Fruit fly (Drosophila melanogaster) S2 (cell line): ENCODE measurements around the gene alien.

ENCODE experiments used
- CG8478 ChIP-seq: fragments of >200 bp; optimal IDR thresholded peaks from 2 replicates; lab custom pipeline; 2018
- CTCF ChIP-seq, 2 experiments: fragments of >200 bp; optimal IDR thresholded peaks; 2 replicates each; lab custom pipeline; 2018

Gene alien

DNA sequence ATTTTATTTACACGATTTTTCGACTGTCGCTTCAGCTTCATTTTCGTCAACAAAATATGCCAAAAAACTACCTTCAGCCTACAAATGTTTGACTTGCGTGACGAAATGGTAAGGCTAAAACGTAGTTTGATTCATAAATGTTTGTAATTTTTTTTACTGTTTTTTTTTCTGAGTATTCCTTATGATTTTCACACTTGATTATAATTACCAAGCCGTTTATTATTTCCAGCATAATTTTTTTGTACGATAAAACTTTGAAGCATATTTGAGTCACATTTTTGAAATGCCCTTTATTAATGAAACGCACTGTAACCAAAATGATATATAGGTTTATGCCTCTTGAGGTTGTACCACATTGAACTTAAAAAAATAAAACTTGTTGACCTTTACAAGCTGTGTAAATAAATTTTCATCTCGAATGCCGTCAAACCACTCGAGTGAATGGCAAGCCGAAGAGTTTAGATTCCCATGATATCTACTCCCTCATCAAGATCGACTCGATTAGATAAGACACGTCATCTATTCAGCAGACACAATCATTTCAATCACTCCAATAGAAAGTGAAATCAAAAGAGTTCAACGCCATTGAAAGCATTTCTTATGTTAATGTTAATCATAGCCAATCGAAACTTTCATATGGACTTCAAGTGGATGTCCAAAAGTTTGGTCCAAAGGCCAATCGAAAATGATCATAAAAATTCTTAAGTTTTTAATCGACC, 14.4 kb downstream of the alien start:
- TF ChIP-seq CG8478 (lab: Kevin White, UChicago) (no peak), CTCF (optimal IDR thresholded peaks at IDR 0.05; lab: Kevin White, UChicago) (no peak)

DNA sequence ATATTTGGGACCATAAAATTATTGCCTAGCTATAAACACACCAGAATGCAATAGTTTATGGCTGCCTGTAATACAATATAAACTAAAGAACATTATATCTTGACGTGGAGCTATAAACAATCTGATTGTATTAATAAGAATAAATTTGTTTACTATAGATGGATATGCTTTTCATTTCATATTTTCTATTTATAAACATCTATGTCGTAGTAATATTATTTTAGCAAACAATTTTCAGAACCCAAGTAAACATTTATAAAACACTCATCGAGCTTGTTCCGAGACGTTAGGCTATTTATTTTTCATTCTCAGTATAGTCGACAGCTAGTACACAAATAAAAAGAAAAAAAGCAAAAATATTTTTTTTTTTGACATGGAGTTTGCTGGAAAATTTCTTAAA, 16.8 kb downstream of the alien start, which contains the start of gene CG18662:
CG18662 (plus strand) TSS at position 301 of the 400 bp plus-strand sequence.
- TF ChIP-seq CTCF (optimal IDR thresholded peaks at IDR 0.05; lab: Kevin White, UChicago) (no peak), CG8478 (lab: Kevin White, UChicago) (no peak)

DNA sequence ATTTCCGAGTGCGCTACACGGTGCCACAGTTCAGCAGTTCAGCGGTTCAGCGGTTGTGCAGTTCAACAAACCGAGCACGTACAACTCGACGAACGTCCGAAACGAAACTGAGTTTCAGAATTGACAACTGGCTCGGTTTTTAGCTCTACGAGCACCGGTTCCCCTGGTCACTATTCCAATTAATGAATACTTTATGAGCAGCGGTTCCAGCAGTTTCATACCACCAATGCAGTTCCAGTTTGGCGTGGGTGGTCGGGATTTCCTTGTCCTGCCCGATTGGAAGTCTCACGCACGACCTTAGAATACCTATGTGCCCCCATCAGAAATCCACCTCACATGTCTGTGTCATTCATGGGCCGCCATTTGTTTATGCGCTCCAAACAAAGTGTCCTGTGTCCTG, 21.9 kb downstream of the alien start, which contains the start of gene CG9541:
CG9541 (minus strand) TSS at position 101 of the 400 bp plus-strand sequence.
- no peak for TF ChIP-seq CG8478 (lab: Kevin White, UChicago)
- no peak for TF ChIP-seq CTCF (optimal IDR thresholded peaks at IDR 0.05; lab: Kevin White, UChicago)

DNA sequence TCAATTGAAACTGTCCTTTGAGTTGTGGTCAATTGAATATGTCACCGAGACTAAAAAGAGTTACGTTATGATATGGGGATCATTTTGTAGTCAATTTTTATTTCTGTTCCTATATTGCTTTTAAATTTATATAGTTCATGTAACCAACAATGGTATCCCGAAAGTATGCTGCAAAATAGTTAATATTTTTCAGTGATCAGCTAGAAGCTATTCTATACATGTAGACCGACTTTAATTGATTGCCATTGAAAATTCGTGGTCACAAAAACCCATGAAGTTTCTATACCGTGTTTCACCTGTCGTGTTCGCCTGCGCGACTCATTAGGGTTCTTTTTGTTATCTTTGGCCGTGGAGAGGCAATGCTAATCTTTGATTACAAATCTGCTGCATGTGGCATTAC, 22.7 kb downstream of the alien start:
- no peak for TF ChIP-seq CTCF (optimal IDR thresholded peaks at IDR 0.05; lab: Kevin White, UChicago)
- TF ChIP-seq CG8478 (lab: Kevin White, UChicago): no peak

DNA sequence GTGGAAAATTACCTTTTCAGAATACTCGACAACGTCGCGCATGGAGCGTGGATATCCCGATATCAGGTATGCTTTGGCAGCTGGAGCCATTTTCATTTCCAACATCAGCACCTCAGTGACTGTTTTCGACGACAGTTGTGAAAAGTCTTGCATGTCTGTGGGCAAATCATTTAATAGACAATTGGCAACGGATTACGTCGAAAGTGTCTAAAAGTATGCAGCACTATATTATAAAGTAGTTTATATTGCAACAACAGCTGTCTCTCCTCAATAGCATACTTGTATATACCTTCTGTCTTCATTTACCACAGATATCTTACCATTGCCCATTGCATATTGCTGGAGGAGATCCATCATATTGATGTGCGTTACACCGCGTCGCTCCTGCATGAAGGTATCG, 24.3 kb downstream of the alien start:
- TF ChIP-seq CTCF (optimal IDR thresholded peaks at IDR 0.05; lab: Kevin White, UChicago) (no peak), CG8478 (lab: Kevin White, UChicago) (no peak)

DNA sequence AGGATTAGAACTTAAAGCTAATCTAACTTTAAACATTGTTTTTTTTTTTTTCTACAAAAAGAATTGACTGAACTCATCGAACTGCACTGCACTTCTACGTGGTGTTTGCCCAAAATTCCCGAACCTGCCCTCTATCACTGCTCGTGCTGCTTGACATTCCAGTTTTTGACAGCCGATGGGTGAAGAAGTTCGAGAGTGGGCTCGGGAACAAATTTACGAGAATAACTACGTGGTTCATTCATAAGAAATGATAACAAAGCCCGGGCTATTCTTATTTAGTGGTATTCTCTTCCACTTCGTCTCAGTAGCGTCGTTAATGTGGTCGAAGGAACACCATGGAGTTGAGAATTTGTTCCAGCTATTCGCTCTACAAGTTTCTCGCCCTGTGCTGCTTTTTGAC, 29.9 kb downstream of the alien start, which contains the start of gene CG18088:
CG18088 (plus strand) TSS at position 301 of the 400 bp plus-strand sequence.
- no peak for TF ChIP-seq CG8478 (lab: Kevin White, UChicago)

DNA sequence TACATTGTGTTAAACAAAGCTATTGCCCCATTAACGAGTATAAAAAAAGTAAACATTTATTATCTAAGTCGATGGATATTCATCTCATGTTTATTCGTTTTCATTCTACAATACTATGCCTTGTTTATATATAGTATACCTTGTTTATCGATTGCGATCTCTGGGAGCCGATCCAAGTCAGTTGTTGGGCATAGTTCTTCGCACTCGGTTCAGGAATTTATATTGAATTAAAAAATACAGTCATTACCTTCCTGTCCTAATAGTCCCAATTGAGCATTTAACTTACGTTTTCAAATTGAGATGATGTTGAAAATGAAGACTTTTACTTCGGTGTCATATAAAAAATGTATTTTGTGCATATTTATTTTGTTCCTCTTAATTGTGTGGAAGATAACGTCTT, 32.5 kb downstream of the alien start, which contains the start of gene CG32984:
CG32984 (plus strand) TSS at position 301 of the 400 bp plus-strand sequence.
- no peak for TF ChIP-seq CG8478 (lab: Kevin White, UChicago)
- TF ChIP-seq CTCF (optimal IDR thresholded peaks at IDR 0.05; lab: Kevin White, UChicago): no peak

DNA sequence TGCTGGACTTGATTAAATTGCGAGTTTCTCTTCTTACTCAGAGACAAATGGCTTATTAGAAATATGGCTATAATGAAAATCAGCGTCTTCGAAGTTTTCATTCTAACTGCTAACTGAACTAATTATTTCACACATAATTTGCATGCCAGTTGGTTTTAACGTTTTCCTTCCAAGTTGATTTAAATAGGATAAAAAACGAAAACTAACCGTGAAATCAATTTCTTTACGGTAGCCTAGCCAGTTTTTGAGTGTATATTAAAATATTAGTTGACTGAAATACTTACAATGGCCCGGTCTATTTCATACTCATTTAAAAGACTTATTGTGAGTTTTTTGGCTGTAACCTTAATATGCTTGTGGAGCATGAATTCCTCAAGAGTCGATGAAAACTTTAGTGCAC, 34.9 kb downstream of the alien start, which contains the start of the genes CG9525 and CG32985:
CG9525 (minus strand) TSS at position 101 of the 400 bp plus-strand sequence.
CG32985 (plus strand) TSS at position 280 of the 400 bp plus-strand sequence.
- TF ChIP-seq CG8478 (lab: Kevin White, UChicago) (no peak), CTCF (optimal IDR thresholded peaks at IDR 0.05; lab: Kevin White, UChicago) (no peak)

DNA sequence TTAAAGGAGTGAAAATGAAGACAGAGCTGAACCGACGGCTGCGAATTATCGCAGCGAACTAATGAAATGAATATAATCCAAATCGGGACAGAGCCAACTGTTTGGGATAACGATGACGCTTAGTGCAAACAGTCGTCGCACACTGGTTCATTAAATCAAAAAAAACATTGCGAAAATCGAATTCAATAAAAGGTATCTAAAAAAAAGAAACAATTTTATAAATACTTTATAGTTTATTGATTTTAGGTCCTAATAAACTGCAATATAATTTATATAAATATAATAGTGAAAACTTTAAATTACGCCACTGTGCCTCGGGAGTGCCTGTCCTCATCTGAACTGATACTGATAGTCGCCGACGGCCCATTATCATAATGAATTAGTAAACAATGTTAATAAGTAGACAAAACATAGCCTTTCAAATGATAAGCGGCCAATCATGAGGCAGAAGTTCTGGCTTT, 38.1 kb downstream of the alien start, which contains the start of gene CG31886:
CG31886 (minus strand) TSS at position 51 of the 461 bp plus-strand sequence.
- no peak for TF ChIP-seq CG8478 (lab: Kevin White, UChicago)
- no peak for TF ChIP-seq CTCF (optimal IDR thresholded peaks at IDR 0.05; lab: Kevin White, UChicago)

DNA sequence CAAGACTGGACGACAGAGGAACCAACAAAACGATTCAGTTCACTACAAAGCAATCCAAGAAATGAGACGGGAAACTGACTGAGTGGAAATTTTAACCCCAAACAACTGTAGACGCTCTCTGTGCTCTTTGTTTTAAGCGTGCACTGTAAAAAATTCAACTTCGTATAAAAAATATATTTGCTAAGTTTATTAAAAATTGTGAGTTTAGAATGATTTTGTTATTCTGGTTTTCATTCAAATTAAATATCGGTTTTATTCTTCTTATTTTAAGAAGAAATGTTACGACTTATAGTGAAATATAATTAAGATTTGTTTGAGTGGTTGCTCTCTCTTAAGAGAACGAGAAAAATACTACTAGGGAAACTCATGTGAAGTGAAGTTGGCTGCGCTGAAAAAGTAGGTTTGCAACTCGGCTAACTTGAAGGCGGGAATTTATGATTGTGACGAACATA, 39.1 kb downstream of the alien start:
- TF ChIP-seq CTCF (optimal IDR thresholded peaks at IDR 0.05; lab: Kevin White, UChicago): peak in 1 of 2 experiments; percentile 11
- no peak for TF ChIP-seq CG8478 (lab: Kevin White, UChicago)

DNA sequence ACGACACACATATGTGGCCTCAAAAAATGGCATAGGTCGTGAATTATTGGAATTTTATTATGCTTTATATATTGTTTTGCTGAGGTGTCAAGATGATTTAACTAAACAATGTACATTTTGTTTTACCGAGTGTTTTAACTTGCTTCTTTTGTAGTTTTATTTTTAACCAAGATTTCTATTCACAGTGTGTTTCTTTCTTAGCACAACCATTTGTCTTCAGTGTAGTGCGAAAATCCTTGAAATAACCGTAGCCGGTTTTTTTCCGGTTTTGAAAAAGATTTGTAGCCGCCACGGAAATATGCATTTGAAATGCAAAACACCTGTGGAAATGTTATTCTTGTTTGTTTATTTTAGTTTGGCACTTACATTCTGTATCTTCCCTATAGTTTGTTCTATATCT, 40.0 kb downstream of the alien start:
- TF ChIP-seq CTCF (optimal IDR thresholded peaks at IDR 0.05; lab: Kevin White, UChicago): no peak

DNA sequence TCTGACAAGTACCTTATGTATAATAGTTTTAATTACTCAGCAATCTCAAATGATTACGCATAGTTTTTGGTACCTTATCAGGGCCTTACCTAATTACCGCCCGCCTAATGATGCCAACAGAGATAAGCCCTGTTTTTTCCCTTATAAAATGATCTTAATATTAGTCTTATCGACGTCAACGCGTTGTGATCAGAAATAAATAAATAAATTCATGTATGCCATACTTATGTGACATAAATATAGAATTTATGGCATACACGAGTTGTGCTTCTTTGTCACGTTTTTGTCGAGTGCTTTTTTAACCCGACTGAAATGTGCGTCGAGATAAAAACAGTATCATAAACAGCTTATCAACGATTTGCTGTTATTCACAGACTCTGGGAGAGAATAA, 40.8 kb downstream of the alien start:
- TF ChIP-seq CG8478 (lab: Kevin White, UChicago) (no peak), CTCF (optimal IDR thresholded peaks at IDR 0.05; lab: Kevin White, UChicago) (no peak)

DNA sequence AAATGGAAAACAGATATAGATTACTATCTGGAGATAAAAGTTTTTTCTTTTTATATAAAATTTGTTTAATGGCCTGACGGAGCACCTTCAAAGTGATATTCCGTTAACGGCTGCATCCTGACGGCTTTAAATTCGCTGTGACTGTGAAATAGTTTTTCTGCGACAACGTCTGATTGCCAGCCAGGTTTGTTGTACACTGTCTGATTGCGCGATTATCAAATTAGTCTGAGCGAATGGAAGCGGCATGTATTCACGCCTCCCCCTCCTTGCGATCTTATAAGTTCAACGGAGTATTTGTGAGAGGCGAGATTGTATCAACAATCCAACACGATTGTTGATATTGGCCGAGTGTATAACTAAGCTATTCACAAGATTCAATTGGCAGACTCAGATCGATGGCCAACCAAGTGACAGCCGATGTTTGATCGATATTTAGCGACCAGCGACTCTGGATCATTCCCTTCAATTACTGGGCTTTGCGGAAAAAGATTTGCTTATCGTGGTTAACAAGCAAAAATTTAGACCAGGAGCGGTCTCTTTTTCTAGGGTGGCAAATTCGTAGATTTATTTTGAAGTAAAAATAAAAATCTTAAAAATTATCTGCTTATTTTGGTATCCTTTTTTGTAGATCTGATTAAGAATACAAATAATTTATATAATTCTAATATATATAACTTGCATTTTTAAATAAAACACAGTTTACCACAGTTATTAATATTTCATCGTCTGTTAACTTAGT, 41.4 kb downstream of the alien start:
- TF ChIP-seq CG8478 (lab: Kevin White, UChicago) (no peak), CTCF (optimal IDR thresholded peaks at IDR 0.05; lab: Kevin White, UChicago) (no peak)

DNA sequence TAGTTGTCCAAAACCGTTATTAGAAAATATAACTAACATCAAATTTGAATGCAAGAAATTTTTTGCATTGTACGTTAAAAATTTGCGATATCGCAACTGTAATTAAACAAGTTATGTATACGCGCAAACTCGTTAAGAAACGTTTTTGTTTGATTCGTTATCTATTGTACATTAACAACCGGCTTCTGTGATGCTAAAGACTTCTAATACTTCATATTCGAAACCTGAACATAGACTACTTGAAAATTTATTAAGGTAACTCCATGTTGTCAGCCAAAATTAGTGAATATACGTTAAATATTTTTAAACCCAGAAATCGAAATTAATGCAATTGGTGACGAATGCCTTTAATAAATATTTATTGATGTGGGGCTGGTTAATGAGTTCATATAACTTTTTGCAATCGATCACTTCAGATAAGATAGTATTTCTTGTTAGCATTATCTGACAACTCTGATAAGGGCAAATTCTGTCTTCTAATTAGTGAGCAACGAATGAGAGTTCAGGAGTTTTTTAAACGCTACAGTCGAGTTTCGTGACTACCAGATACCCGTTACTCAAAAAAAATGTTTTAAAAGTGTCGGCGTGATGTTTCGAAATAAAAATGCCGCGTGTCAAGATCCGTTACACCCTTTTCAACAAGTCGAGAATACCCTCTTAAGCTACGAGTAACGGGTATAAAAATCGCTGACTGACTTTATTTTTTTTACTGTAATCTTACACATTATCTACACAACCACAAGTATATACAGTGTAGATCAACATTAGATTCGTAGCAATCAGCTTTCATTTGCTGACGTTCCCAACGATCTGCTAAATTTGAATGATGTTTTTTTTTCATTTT, 44.8 kb downstream of the alien start:
- TF ChIP-seq CTCF (optimal IDR thresholded peaks at IDR 0.05; lab: Kevin White, UChicago) (peak; percentile 47 to 55), CG8478 (lab: Kevin White, UChicago) (no peak)
